Worm (Caenorhabditis elegans): Measurements from ENCODE around the gene rml-3.

rml-3 gene

ce11 chrX:6251947-6252617 is 13.2 kb upstream of the rml-3 start (continued):
- TF ChIP-seq unc-62 (GFP tag; optimal IDR thresholded peaks at IDR 0.05) = no peak

ce11 chrX:6251321-6251720 is 12.5 kb upstream of the rml-3 start:
- TF ChIP-seq sma-3 (GFP tag; optimal IDR thresholded peaks at IDR 0.05) = no peak
- peak; percentile 26 for TF ChIP-seq nhr-21 (tag; optimal IDR thresholded peaks at IDR 0.05)
- peak; percentile 1 for TF ChIP-seq sma-9 (GFP tag; optimal IDR thresholded peaks at IDR 0.05)
- TF ChIP-seq sma-9 (tag; optimal IDR thresholded peaks at IDR 0.05) = no peak
- TF ChIP-seq skn-1 (tag; optimal IDR thresholded peaks at IDR 0.05) = no peak

ce11 chrX:6250866-6251265 is 12.0 kb upstream of the rml-3 start:
- TF ChIP-seq sma-3 (GFP tag; optimal IDR thresholded peaks at IDR 0.05) = no peak
- TF ChIP-seq crh-2 (tag; optimal IDR thresholded peaks at IDR 0.05) = no peak
- TF ChIP-seq sem-4 (tag; optimal IDR thresholded peaks at IDR 0.05) = peak; percentile 30
- TF ChIP-seq sma-9 (GFP tag; optimal IDR thresholded peaks at IDR 0.05) = peak; percentile 62
- TF ChIP-seq sma-9 (tag; optimal IDR thresholded peaks at IDR 0.05) = no peak
- peak; percentile 57 for TF ChIP-seq zag-1 (tag; optimal IDR thresholded peaks at IDR 0.05)
- TF ChIP-seq lsy-2 (tag; optimal IDR thresholded peaks at IDR 0.05) = peak in 1 of 2 experiments; percentile 4

DNA sequence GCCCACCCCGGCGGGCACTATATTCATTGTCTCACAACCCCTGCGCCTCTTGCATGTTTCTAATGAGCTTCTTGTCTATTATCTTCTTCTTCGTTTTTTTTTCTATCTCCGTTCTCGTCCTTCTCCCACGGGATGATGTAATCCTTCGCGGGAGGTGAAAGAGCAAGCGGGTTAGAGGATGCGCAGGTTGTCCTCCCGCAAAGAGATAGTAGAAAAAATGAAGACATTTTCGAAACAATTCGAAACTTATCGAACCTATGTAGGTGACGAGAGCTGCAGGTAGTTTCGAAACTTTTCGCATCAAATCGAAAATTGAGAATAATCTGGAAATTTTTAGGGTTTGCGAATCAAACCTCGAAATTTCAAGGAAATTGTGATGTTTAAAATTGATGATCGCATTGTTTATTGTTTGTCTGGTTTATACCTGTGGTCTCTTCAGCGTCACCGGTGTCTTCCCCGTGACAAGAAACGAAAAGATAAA is 11.4 kb upstream of the rml-3 start:
- TF ChIP-seq ztf-1 (GFP tag; conservative IDR thresholded peaks at IDR 0.05) (no peak), blmp-1 (tag; optimal IDR thresholded peaks at IDR 0.05; ENCODE audit: insufficient read depth) (peak; percentile 1), lin-13 (GFP tag; optimal IDR thresholded peaks at IDR 0.05) (peak; percentile 8), sma-9 (GFP tag; optimal IDR thresholded peaks at IDR 0.05) (peak; percentile 87), sma-9 (tag; optimal IDR thresholded peaks at IDR 0.05) (no peak), ceh-82 (tag; optimal IDR thresholded peaks at IDR 0.05) (no peak), sem-4 (tag; optimal IDR thresholded peaks at IDR 0.05) (peak; percentile 75), F13H6.1 (tag; optimal IDR thresholded peaks at IDR 0.05) (peak; percentile 74), lsy-2 (tag; optimal IDR thresholded peaks at IDR 0.05) (peak in 1 of 2 experiments; percentile 32), dmd-4 (tag; optimal IDR thresholded peaks at IDR 0.05) (no peak), alr-1 (tag; optimal IDR thresholded peaks at IDR 0.05) (no peak), ama-1 (optimal IDR thresholded peaks at IDR 0.05) (peak; percentile 11), nhr-23 (tag; optimal IDR thresholded peaks at IDR 0.05) (no peak), nhr-21 (tag; optimal IDR thresholded peaks at IDR 0.05) (peak; percentile 66), crh-2 (tag; optimal IDR thresholded peaks at IDR 0.05) (peak; percentile 42), R02D3.7 (tag; optimal IDR thresholded peaks at IDR 0.05) (no peak), nhr-77 (tag; optimal IDR thresholded peaks at IDR 0.05) (no peak), ztf-4 (tag; optimal IDR thresholded peaks at IDR 0.05) (no peak), fos-1 (tag; optimal IDR thresholded peaks at IDR 0.05) (peak; percentile 90), mdl-1 (tag; optimal IDR thresholded peaks at IDR 0.05) (peak; percentile 9 to 28), mab-5 (tag; optimal IDR thresholded peaks at IDR 0.05) (no peak), unc-39 (tag; optimal IDR thresholded peaks at IDR 0.05) (no peak), lin-11 (tag; optimal IDR thresholded peaks at IDR 0.05) (no peak), nhr-129 (tag; optimal IDR thresholded peaks at IDR 0.05) (peak; percentile 98), snpc-4 (tag; optimal IDR thresholded peaks at IDR 0.05) (no peak), ceh-16 (tag; optimal IDR thresholded peaks at IDR 0.05) (no peak), nhr-25 (tag; optimal IDR thresholded peaks at IDR 0.05) (peak; percentile 4), elt-1 (tag; optimal IDR thresholded peaks at IDR 0.05) (no peak), C34F6.9 (tag; optimal IDR thresholded peaks at IDR 0.05) (peak; percentile 86), nhr-237 (tag; optimal IDR thresholded peaks at IDR 0.05) (no peak), mbf-1 (tag; optimal IDR thresholded peaks at IDR 0.05) (no peak), gmeb-1 (tag; optimal IDR thresholded peaks at IDR 0.05) (peak; percentile 6), egl-27 (tag; optimal IDR thresholded peaks at IDR 0.05) (peak; percentile 49), sma-3 (GFP tag; optimal IDR thresholded peaks at IDR 0.05) (peak; percentile 70), ZK546.5 (tag; optimal IDR thresholded peaks at IDR 0.05) (no peak), zag-1 (tag; optimal IDR thresholded peaks at IDR 0.05) (no peak), unc-55 (GFP tag; optimal IDR thresholded peaks at IDR 0.05) (peak; percentile 17)
